Worm (Caenorhabditis elegans) whole organism, L1 larva: ENCODE data around the gene fozi-1.

Experiments used
- fkh-10 ChIP-seq: sonication (generic microtip); optimal IDR thresholded peaks from 2 replicates; lab custom pipeline; 2017; ENCODE audit warnings: missing biosample characterization, missing genetic modification reagents, missing genetic modification characterization
- lin-39 ChIP-seq: fragments of 150-350 bp; optimal IDR thresholded peaks from 2 replicates; lab custom pipeline; 2014; ENCODE audit warnings: missing biosample characterization, missing genetic modification reagents, missing genetic modification characterization
- unc-62 ChIP-seq: fragments of 150-350 bp; optimal IDR thresholded peaks from 2 replicates; lab custom pipeline; 2014; ENCODE audit warnings: missing biosample characterization, missing genetic modification reagents, missing genetic modification characterization

- TF ChIP-seq unc-62 (GFP tag; lab: Kevin White, UChicago) (no peak), fkh-10 (GFP tag; lab: Kevin White, UChicago) (no peak), lin-39 (tag; lab: Kevin White, UChicago) (no peak)
Measured at ce11 chrIII:9299116-9299515, 17.5 kb downstream of the fozi-1 start.
